Fruit fly (Drosophila melanogaster) whole organism, embryonic: Measurements from ENCODE around the gene XRCC1.
A peak's percentile ranks its signal among the peaks of the same experiment; 100 is the strongest.

Experiments used
- BEAF-32 ChIP-seq: fragments of 200-800 bp; sonication (Bioruptor generic); optimal IDR thresholded peaks from 3 replicates; lab custom pipeline; 2017; ENCODE audit warnings: missing biosample characterization, missing genetic modification characterization, mild to moderate bottlenecking, moderate library complexity, missing genetic modification reagents
- Blimp-1 ChIP-seq: fragments of 200-800 bp; sonication (Bioruptor generic); optimal IDR thresholded peaks from 3 replicates; lab custom pipeline; 2018; ENCODE audit warnings: missing biosample characterization, missing genetic modification characterization, mild to moderate bottlenecking, moderate library complexity, missing genetic modification reagents
- Bteb2 ChIP-seq: fragments of 200-800 bp; sonication (Bioruptor generic); optimal IDR thresholded peaks from 2 replicates; lab custom pipeline; 2016; ENCODE audit warnings: missing biosample characterization, missing genetic modification characterization
- CG10147 ChIP-seq: fragments of 200-800 bp; sonication (Bioruptor generic); optimal IDR thresholded peaks from 2 replicates; lab custom pipeline; 2019; ENCODE audit warnings: missing biosample characterization, mild to moderate bottlenecking, missing genetic modification characterization, moderate library complexity
- CG10543 ChIP-seq: fragments of 200-800 bp; sonication (Bioruptor generic); optimal IDR thresholded peaks from 3 replicates; lab custom pipeline; 2017; ENCODE audit warnings: missing biosample characterization, mild to moderate bottlenecking, missing genetic modification characterization, moderate library complexity
- CG13287 ChIP-seq: fragments of 200-800 bp; sonication (Bioruptor generic); IDR thresholded peaks from 2 replicates; pipeline ENCODE4 v1.3.6; 2022; ENCODE audit warnings: missing biosample characterization, missing genetic modification characterization; ENCODE audit not compliant: partially characterized antibody
- CG14710 ChIP-seq: fragments of 200-800 bp; sonication (Bioruptor generic); optimal IDR thresholded peaks from 3 replicates; lab custom pipeline; 2019; ENCODE audit warnings: missing biosample characterization, mild to moderate bottlenecking, missing genetic modification characterization, moderate library complexity
- CG1603 ChIP-seq: fragments of 200-800 bp; sonication (Bioruptor generic); optimal IDR thresholded peaks from 2 replicates; lab custom pipeline; 2019; ENCODE audit warnings: missing biosample characterization, mild to moderate bottlenecking, missing genetic modification characterization, moderate library complexity
- CG16779 ChIP-seq: fragments of 200-800 bp; sonication (Bioruptor generic); IDR thresholded peaks from 2 replicates; pipeline ENCODE4 v1.3.6; 2022; ENCODE audit warnings: missing biosample characterization, missing genetic modification characterization
- CG18262 ChIP-seq: fragments of 200-800 bp; optimal IDR thresholded peaks from 3 replicates; lab custom pipeline; 2019; ENCODE audit warnings: missing biosample characterization, mild to moderate bottlenecking, missing genetic modification characterization, moderate library complexity
- CG18764 ChIP-seq: fragments of 200-800 bp; sonication (Bioruptor generic); optimal IDR thresholded peaks from 3 replicates; lab custom pipeline; 2016; ENCODE audit warnings: missing biosample characterization, missing genetic modification characterization
- CG2875 ChIP-seq: fragments of 200-800 bp; sonication (Bioruptor generic); optimal IDR thresholded peaks from 2 replicates; lab custom pipeline; 2017; ENCODE audit warnings: missing biosample characterization, mild to moderate bottlenecking, missing genetic modification characterization, missing genetic modification reagents
- CG31388 ChIP-seq: fragments of 200-800 bp; sonication (Bioruptor generic); optimal IDR thresholded peaks from 2 replicates; lab custom pipeline; 2016; ENCODE audit warnings: missing biosample characterization, missing genetic modification characterization
- CG32767 ChIP-seq: fragments of 200-800 bp; sonication (Bioruptor generic); IDR thresholded peaks from 2 replicates; pipeline ENCODE4 v1.3.6; 2022; ENCODE audit warnings: missing biosample characterization, missing genetic modification characterization
- CG34224 ChIP-seq: fragments of 200-800 bp; sonication (Bioruptor generic); IDR thresholded peaks from 3 replicates; pipeline ENCODE4 v1.3.6; 2022; ENCODE audit warnings: missing biosample characterization, missing genetic modification characterization; ENCODE audit not compliant: partially characterized antibody
- CG4730 ChIP-seq: fragments of 200-800 bp; sonication (Bioruptor generic); IDR thresholded peaks from 2 replicates; pipeline ENCODE4 v1.3.6; 2022; ENCODE audit warnings: missing biosample characterization, missing genetic modification characterization
- CG4820 ChIP-seq: fragments of 200-800 bp; sonication (Bioruptor generic); optimal IDR thresholded peaks from 3 replicates; lab custom pipeline; 2016; ENCODE audit warnings: missing biosample characterization, missing genetic modification characterization
- CG7372 ChIP-seq: fragments of 200-800 bp; sonication (Bioruptor generic); IDR thresholded peaks from 2 replicates; pipeline ENCODE4 v1.3.6; 2022; ENCODE audit warnings: missing biosample characterization, missing genetic modification characterization
- CG8290 ChIP-seq, 3 experiments: fragments of 200-800 bp; sonication (Bioruptor generic); optimal IDR thresholded peaks; 2 replicates each; lab custom pipeline; 2016 to 2019; ENCODE audit warnings: missing biosample characterization in 3 of 3, missing genetic modification characterization in 3 of 3, mild to moderate bottlenecking in 2 of 3, moderate library complexity in 1 of 3
- Dad ChIP-seq: fragments of 200-800 bp; sonication (Bioruptor generic); optimal IDR thresholded peaks from 3 replicates; lab custom pipeline; 2016; ENCODE audit warnings: missing biosample characterization, missing genetic modification characterization
- Eip74EF ChIP-seq, 2 experiments: fragments of 200-800 bp in 1 of 2; fragments of >200 bp in 1 of 2; sonication (Bioruptor generic) in 1 of 2; optimal IDR thresholded peaks; 2 replicates each; lab custom pipeline; 2017 to 2019; ENCODE audit warnings: missing biosample characterization in 2 of 2, missing genetic modification characterization in 2 of 2, mild to moderate bottlenecking in 1 of 2, moderate library complexity in 1 of 2
- HHEX ChIP-seq: fragments of 200-800 bp; sonication (Bioruptor generic); optimal IDR thresholded peaks from 3 replicates; lab custom pipeline; 2017; ENCODE audit warnings: missing biosample characterization, mild to moderate bottlenecking, missing genetic modification characterization, missing genetic modification reagents
- HLH3B ChIP-seq: fragments of 200-800 bp; sonication (Bioruptor generic); IDR thresholded peaks from 2 replicates; pipeline ENCODE4 v1.3.6; 2022; ENCODE audit warnings: missing biosample characterization, missing genetic modification characterization
- Hsf ChIP-seq: fragments of 200-800 bp; sonication (Bioruptor generic); optimal IDR thresholded peaks from 3 replicates; lab custom pipeline; 2016; ENCODE audit warnings: missing biosample characterization, missing genetic modification characterization
- MBD-R2 ChIP-seq: fragments of 200-800 bp; sonication (Bioruptor generic); IDR thresholded peaks from 2 replicates; pipeline ENCODE4 v1.3.6; 2022; ENCODE audit warnings: missing biosample characterization, missing genetic modification characterization
- Nf-YC ChIP-seq: fragments of 200-800 bp; optimal IDR thresholded peaks from 3 replicates; lab custom pipeline; 2019; ENCODE audit warnings: missing biosample characterization, mild to moderate bottlenecking, missing genetic modification characterization, moderate library complexity
- NfI ChIP-seq: fragments of 200-800 bp; sonication (Bioruptor generic); optimal IDR thresholded peaks from 3 replicates; lab custom pipeline; 2018; ENCODE audit warnings: missing biosample characterization, mild to moderate bottlenecking, missing genetic modification characterization, moderate library complexity
- ap ChIP-seq: fragments of 200-800 bp; sonication (Bioruptor generic); IDR thresholded peaks from 2 replicates; pipeline ENCODE4 v1.3.6; 2022; ENCODE audit warnings: missing biosample characterization, missing genetic modification characterization
- bigmax ChIP-seq: fragments of 200-800 bp; sonication (Bioruptor generic); optimal IDR thresholded peaks from 2 replicates; lab custom pipeline; 2018; ENCODE audit warnings: missing biosample characterization, mild to moderate bottlenecking, missing genetic modification characterization
- corto ChIP-seq: fragments of 200-800 bp; sonication (Bioruptor generic); optimal IDR thresholded peaks from 2 replicates; lab custom pipeline; 2016; ENCODE audit warnings: missing biosample characterization, mild to moderate bottlenecking, missing genetic modification characterization, moderate library complexity
- crol ChIP-seq: fragments of 200-800 bp; sonication (Bioruptor generic); IDR thresholded peaks from 2 replicates; pipeline ENCODE4 v1.3.6; 2022; ENCODE audit warnings: missing biosample characterization, missing genetic modification characterization
- dmrt99B ChIP-seq: fragments of 200-800 bp; sonication (Bioruptor generic); optimal IDR thresholded peaks from 2 replicates; lab custom pipeline; 2018; ENCODE audit warnings: missing biosample characterization, mild to moderate bottlenecking, missing genetic modification characterization, moderate library complexity
- eve ChIP-seq, 2 experiments: fragments of >200 bp; optimal IDR thresholded peaks; 2 replicates each; lab custom pipeline; 2017; ENCODE audit warnings: missing biosample characterization in 2 of 2, missing genetic modification characterization in 2 of 2
- exex ChIP-seq: fragments of 200-800 bp; sonication (Bioruptor generic); optimal IDR thresholded peaks from 4 replicates; lab custom pipeline; 2018; ENCODE audit warnings: missing biosample characterization, mild to moderate bottlenecking, missing genetic modification characterization, moderate library complexity
- luna ChIP-seq: fragments of 200-800 bp; sonication (Bioruptor generic); optimal IDR thresholded peaks from 2 replicates; lab custom pipeline; 2016; ENCODE audit warnings: missing biosample characterization, missing genetic modification characterization
- mld ChIP-seq: fragments of 200-800 bp; sonication (Bioruptor generic); IDR thresholded peaks from 3 replicates; pipeline ENCODE4 v1.3.6; 2022; ENCODE audit warnings: missing biosample characterization, missing genetic modification characterization; ENCODE audit not compliant: partially characterized antibody
- odd ChIP-seq: fragments of 200-800 bp; sonication (Bioruptor generic); optimal IDR thresholded peaks from 2 replicates; lab custom pipeline; 2017; ENCODE audit warnings: missing biosample characterization, mild to moderate bottlenecking, missing genetic modification characterization
- onecut ChIP-seq: fragments of 200-800 bp; sonication (Bioruptor generic); IDR thresholded peaks from 2 replicates; pipeline ENCODE4 v1.3.6; 2022; ENCODE audit warnings: missing biosample characterization, missing genetic modification characterization
- pan ChIP-seq, 4 experiments: fragments of >200 bp in 3 of 4; fragments of 200-800 bp in 1 of 4; sonication (Bioruptor generic) in 1 of 4; optimal IDR thresholded peaks in 3 of 4; IDR thresholded peaks in 1 of 4; 2 replicates each; pipeline versions ENCODE4 v1.3.6 to Lab custom; 2017 to 2022; ENCODE audit warnings: missing biosample characterization in 2 of 4, missing genetic modification characterization in 2 of 4, mixed read lengths in 1 of 4
- repo ChIP-seq: fragments of 200-800 bp; sonication (Bioruptor generic); optimal IDR thresholded peaks from 2 replicates; lab custom pipeline; 2016; ENCODE audit warnings: missing biosample characterization, missing genetic modification characterization
- sens ChIP-seq: fragments of 200-800 bp; sonication (Bioruptor generic); peaks from one replicate; lab custom pipeline; 2016; ENCODE audit warnings: missing biosample characterization, missing genetic modification characterization
- sens-2 ChIP-seq: fragments of 200-800 bp; sonication (Bioruptor generic); IDR thresholded peaks from 2 replicates; pipeline ENCODE4 v1.3.6; 2022; ENCODE audit warnings: missing biosample characterization, missing genetic modification characterization
- sna ChIP-seq: fragments of 200-800 bp; sonication (Bioruptor generic); IDR thresholded peaks from 2 replicates; pipeline ENCODE4 v1.3.6; 2022; ENCODE audit warnings: missing biosample characterization, missing genetic modification characterization; ENCODE audit not compliant: partially characterized antibody
- sqz ChIP-seq: fragments of 200-800 bp; sonication (Bioruptor generic); optimal IDR thresholded peaks from 3 replicates; lab custom pipeline; 2018; ENCODE audit warnings: missing biosample characterization, mild to moderate bottlenecking, missing genetic modification characterization
- stwl ChIP-seq: fragments of 200-800 bp; sonication (Bioruptor generic); optimal IDR thresholded peaks from 3 replicates; lab custom pipeline; 2018; ENCODE audit warnings: missing biosample characterization, mild to moderate bottlenecking, missing genetic modification characterization, moderate library complexity
- tna ChIP-seq: fragments of 200-800 bp; sonication (Bioruptor generic); IDR thresholded peaks from 2 replicates; pipeline ENCODE4 v1.3.6; 2022; ENCODE audit warnings: missing biosample characterization, missing genetic modification characterization; ENCODE audit not compliant: partially characterized antibody
- unc-4 ChIP-seq: fragments of 200-800 bp; sonication (Bioruptor generic); IDR thresholded peaks from 2 replicates; pipeline ENCODE4 v1.3.6; 2022; ENCODE audit warnings: missing biosample characterization, missing genetic modification characterization; ENCODE audit not compliant: partially characterized antibody
- vnd ChIP-seq: fragments of 200-800 bp; sonication (Bioruptor generic); IDR thresholded peaks from 3 replicates; pipeline ENCODE4 v1.3.6; 2022; ENCODE audit warnings: missing biosample characterization, missing genetic modification characterization; ENCODE audit not compliant: partially characterized antibody

Gene XRCC1

dm6 chrX:5311838-5312339, 17.8 kb upstream of the XRCC1 start, which contains the start of the genes TrxT and dhd (continued):
- TF ChIP-seq sqz (GFP tag; lab: Kevin White, UChicago) (no peak), CG8290 (GFP tag; optimal IDR thresholded peaks at IDR 0.05; lab: Kevin White, UChicago) (peak; percentile 81), CG8290 (tag; optimal IDR thresholded peaks at IDR 0.05; lab: Kevin White, UChicago) (peak; percentile 72 to 93), CG18262 (tag; lab: Kevin White, UChicago) (no peak), CG34224 (GFP tag; lab: Robert Waterston, UW) (peak; percentile 58; the same call in 1 of the 3 replicates), CG4730 (no peak), BEAF-32 (GFP tag; lab: Kevin White, UChicago) (peak; percentile 45), sens (peak; percentile 39), CG14710 (tag; lab: Kevin White, UChicago) (peak; percentile 34), CG10147 (GFP tag; lab: Kevin White, UChicago) (no peak), Dad (GFP tag; lab: Kevin White, UChicago) (no peak), corto (no peak), Hsf (GFP tag; lab: Kevin White, UChicago) (no peak), CG31388 (GFP tag; lab: Kevin White, UChicago) (no peak), CG2875 (GFP tag; lab: Kevin White, UChicago) (no peak), CG10543 (GFP tag; lab: Kevin White, UChicago) (no peak), CG4820 (no peak), dmrt99B (tag; lab: Kevin White, UChicago) (no peak), CG7372 (GFP tag; lab: Robert Waterston, UW) (no peak), tna (GFP tag; lab: Robert Waterston, UW) (peak; percentile 57; the same call in 1 of the 2 replicates), CG13287 (peak; percentile 77), crol (GFP tag; lab: Robert Waterston, UW) (peak; percentile 64), pan (optimal IDR thresholded peaks at IDR 0.05; lab: Kevin White, UChicago) (no peak), pan (GFP tag; optimal IDR thresholded peaks at IDR 0.05 in 1 of 2, IDR thresholded peaks at IDR 0.05 in 1 of 2) (peak in 1 of 2 experiments; percentile 58), Blimp-1 (GFP tag; lab: Kevin White, UChicago) (no peak), CG18764 (GFP tag; lab: Kevin White, UChicago) (no peak), odd (GFP tag; lab: Kevin White, UChicago) (no peak), stwl (peak; percentile 85), onecut (GFP tag; lab: Robert Waterston, UW) (0 out of 2 replicates have a peak, but pooled peaks have one; percentile 16), MBD-R2 (GFP tag; lab: Robert Waterston, UW) (peak; percentile 70), eve (GFP tag; optimal IDR thresholded peaks at IDR 0.05; lab: Kevin White, UChicago) (no peak), ap (GFP tag; lab: Robert Waterston, UW) (no peak), HLH3B (0 out of 2 replicates have a peak, but pooled peaks have one; percentile 5), sens-2 (no peak), CG32767 (GFP tag; lab: Robert Waterston, UW) (no peak), repo (GFP tag; lab: Kevin White, UChicago) (no peak), exex (tag; lab: Kevin White, UChicago) (no peak), Nf-YC (tag; lab: Kevin White, UChicago) (peak; percentile 36), bigmax (GFP tag; lab: Kevin White, UChicago) (no peak), HHEX (GFP tag; lab: Kevin White, UChicago) (peak; percentile 43), mld (0 out of 3 replicates have a peak, but pooled peaks have one; percentile 38), sna (GFP tag; lab: Robert Waterston, UW) (peak; percentile 59; the same call in 1 of the 2 replicates), Eip74EF (GFP tag; optimal IDR thresholded peaks at IDR 0.05; lab: Kevin White, UChicago) (no peak), CG16779 (GFP tag; lab: Robert Waterston, UW) (no peak), CG1603 (tag; lab: Kevin White, UChicago) (no peak), luna (GFP tag; lab: Kevin White, UChicago) (no peak), NfI (GFP tag; lab: Kevin White, UChicago) (peak; percentile 50), unc-4 (GFP tag; lab: Robert Waterston, UW) (peak; percentile 65), vnd (0 out of 3 replicates have a peak, but pooled peaks have one; percentile 11), Bteb2 (no peak)
